Worm (Caenorhabditis elegans): ENCODE measurements around the gene Y39E4B.5.

Y39E4B.5 gene

DNA sequence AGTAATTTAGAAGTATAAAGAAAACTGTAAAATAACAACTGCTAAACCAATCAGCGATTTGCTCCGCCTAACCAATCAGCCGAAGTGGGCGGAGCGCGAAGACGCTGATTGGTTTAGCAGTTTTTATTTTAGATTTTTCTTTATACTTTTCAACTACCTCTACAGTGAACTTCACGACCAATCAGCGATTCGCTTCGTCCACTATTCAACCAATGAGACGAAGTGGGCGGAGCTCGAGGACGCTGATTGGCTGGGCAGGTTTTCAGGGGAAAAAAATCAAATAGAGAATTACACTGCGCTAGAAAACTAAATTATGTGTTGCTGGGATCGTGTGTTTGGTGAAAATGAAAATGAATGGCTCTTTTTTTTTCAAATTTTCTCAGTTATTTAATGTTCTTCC, 32.2 kb downstream of the Y39E4B.5 start:
- TF ChIP-seq pha-4 (GFP tag; IDR thresholded peaks at IDR 0.05): no peak
- TF ChIP-seq pha-4 (tag; optimal IDR thresholded peaks at IDR 0.05): no peak
- TF ChIP-seq aha-1 (tag): peak; percentile 65

DNA sequence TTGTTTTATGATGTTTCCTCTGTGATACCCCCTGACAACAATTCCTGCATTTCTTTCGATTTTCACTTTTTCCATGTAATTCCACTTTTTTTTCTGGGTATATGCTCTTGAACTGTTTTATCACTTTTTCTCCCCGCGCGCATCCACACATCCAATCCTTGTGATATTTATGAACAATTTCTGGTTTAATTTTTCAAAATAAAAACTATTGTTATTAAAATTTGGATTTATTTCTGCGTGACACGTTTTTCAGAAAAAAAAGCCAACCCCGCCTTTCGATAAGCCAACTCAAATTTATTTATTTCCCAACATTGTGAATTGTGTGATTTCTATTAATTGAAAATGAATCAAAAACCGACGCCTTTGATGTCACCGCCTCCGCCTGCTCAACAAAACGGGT, 35.0 kb downstream of the Y39E4B.5 start, which contains the start of gene Y39E4B.11:
TSS of gene Y39E4B.11 (plus strand) at position 301 of the 400 bp plus-strand sequence.
- no peak for TF ChIP-seq madf-9 (GFP tag; conservative IDR thresholded peaks at IDR 0.05)
- TF ChIP-seq nhr-6 (tag; optimal IDR thresholded peaks at IDR 0.05): no peak
- TF ChIP-seq ctbp-1 (GFP tag; IDR thresholded peaks at IDR 0.05): 0 out of 2 replicates have a peak, but pooled peaks have one; percentile 10
- TF ChIP-seq nhr-76 (tag; optimal IDR thresholded peaks at IDR 0.05): no peak
- TF ChIP-seq nhr-111 (GFP tag; optimal IDR thresholded peaks at IDR 0.05): peak; percentile 58
- no peak for TF ChIP-seq fos-1 (tag; optimal IDR thresholded peaks at IDR 0.05)

DNA sequence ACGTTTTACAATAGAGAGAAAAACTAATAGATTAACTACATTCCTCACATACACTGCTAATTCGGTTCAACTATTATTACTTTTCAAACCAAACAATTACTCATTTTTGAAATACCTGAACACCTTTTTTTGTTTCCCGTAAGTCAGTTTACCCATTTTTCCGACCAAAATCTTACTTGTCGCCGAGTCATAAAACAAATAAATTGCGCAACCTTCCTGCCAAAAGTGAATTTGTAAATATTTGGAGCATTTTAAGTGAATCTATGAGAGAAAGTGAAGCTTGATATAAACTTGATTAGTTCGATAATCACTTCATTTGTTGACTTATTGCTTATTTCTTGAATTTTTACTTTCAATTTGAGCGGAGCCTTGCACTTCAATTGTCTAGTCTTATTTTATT, 39.3 kb downstream of the Y39E4B.5 start:
- TF ChIP-seq ces-1 (GFP tag; optimal IDR thresholded peaks at IDR 0.05) (no peak), dve-1 (tag; optimal IDR thresholded peaks at IDR 0.05; ENCODE audit: insufficient read depth) (no peak), ztf-11 (tag; optimal IDR thresholded peaks at IDR 0.05) (no peak)

DNA sequence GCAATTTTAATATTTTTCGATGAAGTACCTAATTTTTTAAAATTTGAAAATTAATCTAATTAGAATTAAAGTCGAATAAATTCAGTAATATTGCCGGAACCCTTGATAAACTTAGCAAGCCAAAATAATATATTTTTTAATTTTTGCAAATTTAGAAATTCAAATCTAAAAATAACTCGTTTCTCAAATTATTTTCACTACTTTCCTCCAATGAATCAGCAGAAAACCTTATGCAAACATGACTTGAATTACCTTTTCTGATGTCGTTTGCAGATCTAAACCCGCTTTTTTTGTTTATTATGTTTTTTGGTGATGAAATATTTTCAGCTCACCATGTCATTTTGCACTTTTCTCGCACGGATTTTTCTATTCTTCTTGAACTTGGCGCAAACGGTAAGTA, 42.6 kb downstream of the Y39E4B.5 start, which contains the start of gene tsp-3:
TSS of gene tsp-3 (plus strand) at position 301 of the 400 bp plus-strand sequence.
- TF ChIP-seq nhr-42 (GFP tag; IDR thresholded peaks at IDR 0.05) (no peak), ctbp-1 (GFP tag; IDR thresholded peaks at IDR 0.05) (no peak), unc-39 (tag; optimal IDR thresholded peaks at IDR 0.05) (no peak), madf-9 (GFP tag; conservative IDR thresholded peaks at IDR 0.05) (no peak), attf-4 (tag; optimal IDR thresholded peaks at IDR 0.05) (no peak), mxl-3 (GFP tag; optimal IDR thresholded peaks at IDR 0.05) (no peak), snpc-1.2 (GFP tag; IDR thresholded peaks at IDR 0.05) (no peak), daf-19 (GFP tag; conservative IDR thresholded peaks at IDR 0.05) (no peak), dpl-1 (GFP tag; optimal IDR thresholded peaks at IDR 0.05) (no peak), set-16 (GFP tag; IDR thresholded peaks at IDR 0.05) (no peak), egl-27 (tag; optimal IDR thresholded peaks at IDR 0.05) (no peak), nhr-41 (GFP tag; IDR thresholded peaks at IDR 0.05) (no peak), saeg-2 (GFP tag; IDR thresholded peaks at IDR 0.05) (no peak)

DNA sequence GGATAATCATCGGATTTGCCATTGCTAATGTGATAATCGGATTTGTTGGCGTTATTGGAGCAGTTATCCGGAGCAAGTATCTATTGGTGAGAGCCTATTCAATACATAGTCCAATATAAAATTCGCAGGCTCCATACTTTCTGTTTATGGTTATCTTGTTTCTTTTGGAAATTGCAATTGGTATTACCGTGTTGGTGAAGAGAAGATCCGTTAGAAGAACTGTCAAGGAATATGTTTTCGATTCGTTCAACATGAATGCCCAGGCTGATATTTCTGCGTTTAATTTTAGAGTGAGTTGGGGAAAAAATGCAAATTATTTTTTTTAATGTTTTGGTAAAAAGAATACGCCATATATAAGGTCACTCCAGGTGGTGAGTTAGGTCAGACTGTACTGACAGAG, 43.4 kb downstream of the Y39E4B.5 start:
- no peak for TF ChIP-seq lin-39 (tag; optimal IDR thresholded peaks at IDR 0.05)
- peak in 1 of 2 experiments; percentile 92 for TF ChIP-seq unc-62 (GFP tag; optimal IDR thresholded peaks at IDR 0.05 in 1 of 2)
- TF ChIP-seq unc-62 (tag; optimal IDR thresholded peaks at IDR 0.05): no peak
- TF ChIP-seq zfp-3 (GFP tag; conservative IDR thresholded peaks at IDR 0.05): no peak

DNA sequence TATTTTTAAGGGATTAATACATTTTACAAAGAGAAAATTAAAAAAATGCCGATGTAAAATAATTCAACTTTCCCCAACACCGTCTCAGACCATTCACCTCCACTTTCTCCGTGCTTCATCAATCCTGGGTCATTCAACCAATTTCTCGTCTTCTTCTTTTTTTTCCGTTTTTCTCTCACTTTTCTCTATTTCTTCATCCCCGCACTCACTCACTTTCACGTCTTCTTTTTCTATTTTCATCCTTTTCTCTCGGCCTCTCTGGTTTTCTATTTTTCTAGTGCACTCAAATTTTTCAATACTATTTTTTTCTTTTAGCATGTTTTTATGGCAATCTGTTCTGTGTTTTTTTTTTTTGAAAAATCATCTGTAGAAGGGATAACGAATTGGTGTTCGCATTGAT, 46.0 kb downstream of the Y39E4B.5 start:
- TF ChIP-seq dve-1 (tag; optimal IDR thresholded peaks at IDR 0.05; ENCODE audit: insufficient read depth) (no peak), pqm-1 (tag; optimal IDR thresholded peaks at IDR 0.05) (no peak), nhr-41 (GFP tag; IDR thresholded peaks at IDR 0.05) (no peak), zfp-3 (GFP tag; conservative IDR thresholded peaks at IDR 0.05) (no peak), mxl-2 (GFP tag; conservative IDR thresholded peaks at IDR 0.05) (no peak), mxl-3 (GFP tag; optimal IDR thresholded peaks at IDR 0.05) (no peak), egl-43 (GFP tag; IDR thresholded peaks at IDR 0.05) (no peak), lim-7 (GFP tag; IDR thresholded peaks at IDR 0.05) (no peak), Y105C5A.15 (GFP tag; IDR thresholded peaks at IDR 0.05) (no peak), daf-19 (GFP tag; conservative IDR thresholded peaks at IDR 0.05) (no peak), T20F7.1 (GFP tag; optimal IDR thresholded peaks at IDR 0.05) (no peak)
